Worm (Caenorhabditis elegans): Measurements from ENCODE around the gene F46F5.5.

Gene F46F5.5

ce11 chrII:769250-769649 lies 43.6 kb downstream of the F46F5.5 start (continued):
- TF ChIP-seq madf-8 (GFP tag; conservative IDR thresholded peaks at IDR 0.05) (no peak), hlh-26 (GFP tag; conservative IDR thresholded peaks at IDR 0.05) (no peak), lsl-1 (GFP tag; optimal IDR thresholded peaks at IDR 0.05) (no peak), bed-2 (GFP tag; IDR thresholded peaks at IDR 0.05) (no peak), F23B12.7 (tag; optimal IDR thresholded peaks at IDR 0.05; ENCODE audit: insufficient read depth) (no peak), nfya-1 (tag; optimal IDR thresholded peaks at IDR 0.05; ENCODE audit: borderline replicate concordance, insufficient read depth) (no peak), rec-8 (tag; optimal IDR thresholded peaks at IDR 0.05) (peak in 1 of 2 experiments; percentile 39), cebp-1 (GFP tag; IDR thresholded peaks at IDR 0.05) (no peak), cebp-1 (tag; optimal IDR thresholded peaks at IDR 0.05) (no peak), T26A5.8 (tag; optimal IDR thresholded peaks at IDR 0.05) (no peak), egl-44 (GFP tag; IDR thresholded peaks at IDR 0.05) (no peak), F49E8.2 (tag; optimal IDR thresholded peaks at IDR 0.05; ENCODE audit: insufficient read depth) (no peak), sea-2 (GFP tag; IDR thresholded peaks at IDR 0.05) (no peak), chd-7 (tag; optimal IDR thresholded peaks at IDR 0.05) (no peak), egl-18 (GFP tag; IDR thresholded peaks at IDR 0.05) (no peak), F22D6.2 (tag; optimal IDR thresholded peaks at IDR 0.05) (no peak), hlh-12 (tag; optimal IDR thresholded peaks at IDR 0.05) (no peak), efl-1 (GFP tag; optimal IDR thresholded peaks at IDR 0.05) (no peak)

DNA sequence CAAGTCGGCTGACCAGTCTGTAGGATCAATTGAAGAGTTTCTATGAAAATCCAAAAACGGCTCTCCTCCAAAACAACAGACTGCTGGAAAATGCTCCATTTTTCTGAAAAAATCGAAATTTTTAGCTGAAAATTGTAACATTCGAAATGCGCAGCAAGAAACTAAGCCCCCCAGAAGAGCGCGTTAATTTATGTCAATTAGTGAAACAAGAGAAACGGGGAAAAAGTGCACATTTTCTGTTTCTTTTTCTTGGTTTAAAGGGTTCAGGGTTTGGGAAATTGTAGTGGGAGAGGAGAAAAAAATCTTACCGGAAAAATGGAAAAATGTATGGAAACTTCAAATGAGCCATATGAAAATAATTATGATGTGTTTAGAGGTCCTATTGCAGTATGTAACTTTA lies 47.6 kb downstream of the F46F5.5 start, which contains the start of gene C08G5.7:
TSS of gene C08G5.7 (minus strand) at position 101 of the 400 bp plus-strand sequence.
- TF ChIP-seq snpc-3.4 (tag; optimal IDR thresholded peaks at IDR 0.05), result no peak
- TF ChIP-seq ets-4 (GFP tag; optimal IDR thresholded peaks at IDR 0.05), result no peak
- TF ChIP-seq B0336.3 (GFP tag; IDR thresholded peaks at IDR 0.05), result no peak
- no peak for TF ChIP-seq attf-3 (GFP tag; conservative IDR thresholded peaks at IDR 0.05)
- no peak for TF ChIP-seq madf-10 (tag; optimal IDR thresholded peaks at IDR 0.05)
- TF ChIP-seq B0019.2 (GFP tag; conservative IDR thresholded peaks at IDR 0.05), result no peak
- no peak for TF ChIP-seq atf-7 (tag; optimal IDR thresholded peaks at IDR 0.05)

DNA sequence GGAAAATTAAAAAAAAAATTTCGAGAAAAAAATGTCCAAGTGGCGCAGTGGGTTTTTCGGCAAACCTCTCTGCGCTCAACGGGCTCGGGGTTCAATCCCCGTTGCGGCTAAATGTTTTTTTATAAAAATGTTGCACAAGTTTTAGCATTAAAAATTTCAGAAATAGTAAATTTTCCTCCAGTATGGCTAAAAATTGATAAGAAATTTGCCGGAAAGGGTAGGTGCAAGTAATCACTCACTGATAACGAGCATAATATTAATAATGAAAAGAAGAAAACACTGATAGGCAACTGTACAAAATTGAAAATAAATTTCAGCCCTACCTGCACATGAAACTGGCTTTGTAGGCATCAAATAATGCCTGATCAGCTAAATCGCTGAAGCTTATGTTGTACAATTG lies 48.4 kb downstream of the F46F5.5 start:
- TF ChIP-seq repo-1 (tag; optimal IDR thresholded peaks at IDR 0.05) (no peak), die-1 (tag; optimal IDR thresholded peaks at IDR 0.05) (no peak), hmg-20 (GFP tag; IDR thresholded peaks at IDR 0.05) (no peak), C06A6.2 (GFP tag; conservative IDR thresholded peaks at IDR 0.05) (no peak), pbrm-1 (GFP tag; IDR thresholded peaks at IDR 0.05) (no peak), snpc-3.4 (tag; optimal IDR thresholded peaks at IDR 0.05) (no peak), T07F8.4 (tag; optimal IDR thresholded peaks at IDR 0.05) (no peak), hlh-12 (tag; optimal IDR thresholded peaks at IDR 0.05) (no peak), mcd-1 (GFP tag; IDR thresholded peaks at IDR 0.05) (no peak), pha-4 (tag; optimal IDR thresholded peaks at IDR 0.05) (no peak), nhr-80 (tag; optimal IDR thresholded peaks at IDR 0.05) (no peak), ztf-26 (tag; optimal IDR thresholded peaks at IDR 0.05) (no peak), nfyb-1 (GFP tag; IDR thresholded peaks at IDR 0.05) (no peak), lin-35 (GFP tag; optimal IDR thresholded peaks at IDR 0.05) (no peak), unc-62 (GFP tag; optimal IDR thresholded peaks at IDR 0.05) (no peak)

Data from whole organism, young adult.